Fruit fly (Drosophila melanogaster) whole organism, embryonic: Measurements from ENCODE around the gene CG7213.
A peak's percentile ranks its signal among the peaks of the same experiment; 100 is the strongest.

Experiments used
- Adf1 ChIP-seq: fragments of 200-800 bp; sonication (Bioruptor generic); IDR thresholded peaks from 2 replicates; pipeline ENCODE4 v1.3.6; 2022; ENCODE audit warnings: missing biosample characterization, missing genetic modification characterization
- Atf3 ChIP-seq: fragments of 200-800 bp; sonication (Bioruptor generic); optimal IDR thresholded peaks from 3 replicates; lab custom pipeline; 2016; ENCODE audit warnings: missing biosample characterization, missing genetic modification characterization
- Blimp-1 ChIP-seq: fragments of 200-800 bp; sonication (Bioruptor generic); optimal IDR thresholded peaks from 3 replicates; lab custom pipeline; 2018; ENCODE audit warnings: missing biosample characterization, missing genetic modification characterization, mild to moderate bottlenecking, moderate library complexity, missing genetic modification reagents
- C15 ChIP-seq: fragments of 200-800 bp; sonication (Bioruptor generic); IDR thresholded peaks from 3 replicates; pipeline ENCODE4 v1.3.6; 2022; ENCODE audit warnings: missing biosample characterization, missing genetic modification characterization
- CG11504 ChIP-seq: fragments of 200-800 bp; sonication (Bioruptor generic); optimal IDR thresholded peaks from 3 replicates; lab custom pipeline; 2019; ENCODE audit warnings: missing biosample characterization, mild to moderate bottlenecking, missing genetic modification characterization, moderate library complexity
- CG15269 ChIP-seq: fragments of 200-800 bp; sonication (Bioruptor generic); optimal IDR thresholded peaks from 2 replicates; lab custom pipeline; 2018; ENCODE audit warnings: missing biosample characterization, mild to moderate bottlenecking, missing genetic modification characterization, moderate library complexity
- CG1603 ChIP-seq: fragments of 200-800 bp; sonication (Bioruptor generic); optimal IDR thresholded peaks from 2 replicates; lab custom pipeline; 2019; ENCODE audit warnings: missing biosample characterization, mild to moderate bottlenecking, missing genetic modification characterization, moderate library complexity
- CG16813 ChIP-seq: fragments of 200-800 bp; sonication (Bioruptor generic); IDR thresholded peaks from 3 replicates; pipeline ENCODE4 v1.3.6; 2022; ENCODE audit warnings: missing biosample characterization, missing genetic modification characterization; ENCODE audit not compliant: partially characterized antibody
- CG17361 ChIP-seq: fragments of 200-800 bp; sonication (Bioruptor generic); IDR thresholded peaks from 3 replicates; pipeline ENCODE4 v1.3.6; 2022; ENCODE audit warnings: missing biosample characterization, missing genetic modification characterization
- CG18476 ChIP-seq: fragments of 200-800 bp; sonication (Bioruptor generic); optimal IDR thresholded peaks from 2 replicates; lab custom pipeline; 2016; ENCODE audit warnings: missing biosample characterization, mild to moderate bottlenecking, missing genetic modification characterization
- CG3065 ChIP-seq: fragments of 200-800 bp; sonication (Bioruptor generic); optimal IDR thresholded peaks from 2 replicates; lab custom pipeline; 2016; ENCODE audit warnings: missing biosample characterization, missing genetic modification characterization
- CG6765 ChIP-seq: fragments of 200-800 bp; sonication (Bioruptor generic); optimal IDR thresholded peaks from 3 replicates; lab custom pipeline; 2017; ENCODE audit warnings: missing biosample characterization, mild to moderate bottlenecking, missing genetic modification characterization
- CG9817 ChIP-seq: fragments of 200-800 bp; sonication (Bioruptor generic); optimal IDR thresholded peaks from 2 replicates; lab custom pipeline; 2018; ENCODE audit warnings: missing biosample characterization, mild to moderate bottlenecking, missing genetic modification characterization, moderate library complexity
- CHES-1-like ChIP-seq: fragments of 200-800 bp; sonication (Bioruptor generic); optimal IDR thresholded peaks from 2 replicates; lab custom pipeline; 2016; ENCODE audit warnings: missing biosample characterization, missing genetic modification characterization
- Chrac-16 ChIP-seq: fragments of 200-800 bp; sonication (Bioruptor generic); optimal IDR thresholded peaks from 3 replicates; lab custom pipeline; 2016; ENCODE audit warnings: missing biosample characterization, missing genetic modification characterization
- Ets65A ChIP-seq: fragments of 200-800 bp; sonication (Bioruptor generic); peaks from one replicate; lab custom pipeline; 2016; ENCODE audit warnings: missing biosample characterization, missing genetic modification characterization
- Fer3 ChIP-seq: fragments of 200-800 bp; sonication (Bioruptor generic); optimal IDR thresholded peaks from 2 replicates; lab custom pipeline; 2018; ENCODE audit warnings: missing biosample characterization, mild to moderate bottlenecking, missing genetic modification characterization, moderate library complexity
- HLHmδ ChIP-seq: fragments of 200-800 bp; sonication (Bioruptor generic); optimal IDR thresholded peaks from 2 replicates; lab custom pipeline; 2018; ENCODE audit warnings: missing biosample characterization, mild to moderate bottlenecking, missing genetic modification characterization, moderate library complexity
- Hey ChIP-seq: fragments of 200-800 bp; sonication (Bioruptor generic); optimal IDR thresholded peaks from 3 replicates; lab custom pipeline; 2018; ENCODE audit warnings: missing biosample characterization, mild to moderate bottlenecking, missing genetic modification characterization
- Hsf ChIP-seq: fragments of 200-800 bp; sonication (Bioruptor generic); optimal IDR thresholded peaks from 3 replicates; lab custom pipeline; 2016; ENCODE audit warnings: missing biosample characterization, missing genetic modification characterization
- Kr ChIP-seq: fragments of 200-800 bp; sonication (Bioruptor generic); optimal IDR thresholded peaks from 2 replicates; lab custom pipeline; 2017; ENCODE audit warnings: missing biosample characterization, mild to moderate bottlenecking, missing genetic modification characterization
- Lim3 ChIP-seq: fragments of 200-800 bp; sonication (Bioruptor generic); IDR thresholded peaks from 2 replicates; pipeline ENCODE4 v1.3.6; 2022; ENCODE audit warnings: missing biosample characterization, missing genetic modification characterization
- MBD-R2 ChIP-seq: fragments of 200-800 bp; sonication (Bioruptor generic); IDR thresholded peaks from 2 replicates; pipeline ENCODE4 v1.3.6; 2022; ENCODE audit warnings: missing biosample characterization, missing genetic modification characterization
- Scr ChIP-seq: fragments of 200-800 bp; sonication (Bioruptor generic); IDR thresholded peaks from 2 replicates; pipeline ENCODE4 v1.3.6; 2022; ENCODE audit warnings: missing biosample characterization, missing genetic modification characterization; ENCODE audit not compliant: partially characterized antibody
- amos ChIP-seq: fragments of 200-800 bp; sonication (Bioruptor generic); IDR thresholded peaks from 2 replicates; pipeline ENCODE4 v1.3.6; 2022; ENCODE audit warnings: missing biosample characterization, missing genetic modification characterization; ENCODE audit not compliant: partially characterized antibody
- bbx ChIP-seq: fragments of 200-800 bp; sonication (Bioruptor generic); IDR thresholded peaks from 2 replicates; pipeline ENCODE4 v1.3.6; 2022; ENCODE audit warnings: missing biosample characterization, missing genetic modification characterization; ENCODE audit not compliant: partially characterized antibody
- emc ChIP-seq: fragments of 200-800 bp; sonication (Bioruptor generic); optimal IDR thresholded peaks from 2 replicates; lab custom pipeline; 2016; ENCODE audit warnings: missing biosample characterization, missing genetic modification characterization
- fd102C ChIP-seq: fragments of 200-800 bp; sonication (Bioruptor generic); optimal IDR thresholded peaks from 2 replicates; lab custom pipeline; 2018; ENCODE audit warnings: missing biosample characterization, mild to moderate bottlenecking, missing genetic modification characterization, moderate library complexity
- gem ChIP-seq: fragments of 200-800 bp; sonication (Bioruptor generic); optimal IDR thresholded peaks from 2 replicates; lab custom pipeline; 2019; ENCODE audit warnings: missing biosample characterization, mild to moderate bottlenecking, missing genetic modification characterization, moderate library complexity
- gfzf ChIP-seq: fragments of 200-800 bp; sonication (Bioruptor generic); optimal IDR thresholded peaks from 2 replicates; lab custom pipeline; 2016; ENCODE audit warnings: missing biosample characterization, mild to moderate bottlenecking, missing genetic modification characterization, moderate library complexity
- hb ChIP-seq: fragments of 200-800 bp; sonication (Bioruptor generic); IDR thresholded peaks from 3 replicates; pipeline ENCODE4 v1.3.6; 2022; ENCODE audit warnings: missing biosample characterization, missing genetic modification characterization; ENCODE audit not compliant: partially characterized antibody
- lilli ChIP-seq: fragments of 200-800 bp; sonication (Bioruptor generic); optimal IDR thresholded peaks from 3 replicates; lab custom pipeline; 2016; ENCODE audit warnings: missing biosample characterization, missing genetic modification characterization
- lmd ChIP-seq: fragments of 200-800 bp; sonication (Bioruptor generic); IDR thresholded peaks from 2 replicates; pipeline ENCODE4 v1.3.6; 2022; ENCODE audit warnings: missing biosample characterization, missing genetic modification characterization
- stwl ChIP-seq: fragments of 200-800 bp; sonication (Bioruptor generic); optimal IDR thresholded peaks from 3 replicates; lab custom pipeline; 2018; ENCODE audit warnings: missing biosample characterization, mild to moderate bottlenecking, missing genetic modification characterization, moderate library complexity
- tio ChIP-seq: fragments of 200-800 bp; sonication (Bioruptor generic); optimal IDR thresholded peaks from 2 replicates; lab custom pipeline; 2017; ENCODE audit warnings: missing biosample characterization, missing genetic modification characterization, inconsistent platforms
- unpg ChIP-seq: fragments of 200-800 bp; sonication (Bioruptor generic); optimal IDR thresholded peaks from 3 replicates; lab custom pipeline; 2018; ENCODE audit warnings: missing biosample characterization, mild to moderate bottlenecking, missing genetic modification characterization, moderate library complexity
- usp ChIP-seq: fragments of >200 bp; optimal IDR thresholded peaks from 2 replicates; lab custom pipeline; 2017; ENCODE audit warnings: missing biosample characterization, missing genetic modification characterization
- zen2 ChIP-seq: fragments of 200-800 bp; sonication (Bioruptor generic); IDR thresholded peaks from 3 replicates; pipeline ENCODE4 v1.3.6; 2022; ENCODE audit warnings: missing biosample characterization, missing genetic modification characterization; ENCODE audit not compliant: partially characterized antibody

Gene CG7213

dm6 chr3L:8219687-8220086, 20.7 kb downstream of the CG7213 start (continued):
- TF ChIP-seq CG1603 (no peak), CG18476 (GFP tag; lab: Kevin White, UChicago) (no peak), Hey (tag; lab: Kevin White, UChicago) (peak; percentile 65), amos (GFP tag; lab: Robert Waterston, UW) (no peak), Fer3 (no peak), lmd (no peak), fd102C (GFP tag; lab: Kevin White, UChicago) (no peak), Atf3 (GFP tag; lab: Kevin White, UChicago) (no peak), tio (GFP tag; lab: Kevin White, UChicago) (no peak)
- TF ChIP-seq, all 482 proteins: peak for 5

dm6 chr3L:8218883-8219282, 21.5 kb downstream of the CG7213 start, which contains the start of gene CG13674:
Gene CG13674 (minus strand): TSS chr3L:8218983.
- TF ChIP-seq MBD-R2 (GFP tag; lab: Robert Waterston, UW) = no peak
- TF ChIP-seq CG16813 (GFP tag; lab: Robert Waterston, UW) = no peak
- no peak for TF ChIP-seq unpg
- TF ChIP-seq Hey (tag; lab: Kevin White, UChicago) = peak; percentile 65

DNA sequence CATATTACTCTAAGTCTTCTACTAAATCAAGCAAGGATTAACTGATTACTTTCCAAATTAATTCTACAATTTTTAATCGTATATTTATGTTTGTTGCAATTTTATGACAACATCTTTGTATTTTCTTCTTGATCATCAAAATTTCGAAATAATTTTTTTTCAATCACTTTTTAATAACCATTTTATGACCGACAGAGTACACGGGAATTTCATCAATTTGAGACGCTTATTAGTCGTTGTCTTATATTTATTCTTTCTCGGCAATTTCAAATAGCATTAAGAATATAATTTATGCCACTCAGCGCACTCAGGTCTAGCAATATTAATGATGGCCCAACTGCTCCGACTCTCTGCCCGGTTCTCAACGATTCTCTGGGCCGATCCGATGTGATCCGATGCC, 25.4 kb downstream of the CG7213 start, which contains the start of gene CG8012:
TSS of gene CG8012 (plus strand) at position 301 of the 400 bp plus-strand sequence.
- TF ChIP-seq Adf1 = no peak
- no peak for TF ChIP-seq bbx (GFP tag; lab: Robert Waterston, UW)
- no peak for TF ChIP-seq usp (GFP tag; lab: Kevin White, UChicago)
- TF ChIP-seq CG9817 (tag; lab: Kevin White, UChicago) = no peak
- no peak for TF ChIP-seq emc (GFP tag; lab: Kevin White, UChicago)
- TF ChIP-seq Fer3 = no peak
- TF ChIP-seq, all 482 proteins: peak for 0

dm6 chr3L:8211590-8211989, 28.8 kb downstream of the CG7213 start, which contains the start of gene CG8006:
Gene CG8006 (plus strand): TSS chr3L:8211890.
- no peak for TF ChIP-seq Chrac-16 (GFP tag; lab: Kevin White, UChicago)
- TF ChIP-seq Scr (GFP tag; lab: Robert Waterston, UW) = no peak
- no peak for TF ChIP-seq HLHmδ
- no peak for TF ChIP-seq hb (GFP tag; lab: Robert Waterston, UW)
- TF ChIP-seq Ets65A (GFP tag; lab: Kevin White, UChicago) = peak; percentile 90
- TF ChIP-seq, all 482 proteins: peak for 1

- TF ChIP-seq CG17361 (GFP tag; lab: Robert Waterston, UW) = no peak
- TF ChIP-seq CHES-1-like = no peak
- no peak for TF ChIP-seq CG15269
- no peak for TF ChIP-seq Blimp-1 (GFP tag; lab: Kevin White, UChicago)
- no peak for TF ChIP-seq CG3065 (GFP tag; lab: Kevin White, UChicago)
- TF ChIP-seq Lim3 (GFP tag; lab: Robert Waterston, UW) = no peak
- no peak for TF ChIP-seq lilli (GFP tag; lab: Kevin White, UChicago)
- TF ChIP-seq zen2 = no peak
- TF ChIP-seq gem = no peak
- no peak for TF ChIP-seq C15
- peak; percentile 91 for TF ChIP-seq stwl (tag; lab: Kevin White, UChicago)
- TF ChIP-seq gfzf (GFP tag; lab: Kevin White, UChicago) = peak; percentile 37
- no peak for TF ChIP-seq Kr
- TF ChIP-seq CG11504 (tag; lab: Kevin White, UChicago) = no peak
- TF ChIP-seq Hsf (GFP tag; lab: Kevin White, UChicago) = no peak
- TF ChIP-seq CG16813 (GFP tag; lab: Robert Waterston, UW) = no peak
- TF ChIP-seq CG6765 = no peak
Measured at dm6 chr3L:8210596-8210995, 29.8 kb downstream of the CG7213 start, which contains the start of gene tut. Gene tut (minus strand): TSS chr3L:8210743.
